Fruit fly (Drosophila melanogaster) whole organism, embryonic: Measurements from ENCODE around the gene blot.

Experiments used
- CG10543 ChIP-seq: fragments of 200-800 bp; sonication (Bioruptor generic); optimal IDR thresholded peaks from 3 replicates; lab custom pipeline; 2017; ENCODE audit warnings: missing biosample characterization, mild to moderate bottlenecking, missing genetic modification characterization, moderate library complexity
- CG30403 ChIP-seq: fragments of 200-800 bp; sonication (Bioruptor generic); optimal IDR thresholded peaks from 3 replicates; lab custom pipeline; 2016; ENCODE audit warnings: missing biosample characterization, missing genetic modification characterization
- CG4707 ChIP-seq: fragments of 200-800 bp; sonication (Bioruptor generic); optimal IDR thresholded peaks from 2 replicates; lab custom pipeline; 2018; ENCODE audit warnings: missing biosample characterization, mild to moderate bottlenecking, missing genetic modification characterization, moderate library complexity
- CG4854 ChIP-seq: fragments of 200-800 bp; sonication (Bioruptor generic); optimal IDR thresholded peaks from 2 replicates; lab custom pipeline; 2016; ENCODE audit warnings: missing biosample characterization, missing genetic modification characterization, inconsistent platforms
- NC2β ChIP-seq: fragments of 200-800 bp; sonication (Bioruptor generic); optimal IDR thresholded peaks from 2 replicates; lab custom pipeline; 2016; ENCODE audit warnings: missing biosample characterization, missing genetic modification characterization
- ap ChIP-seq: fragments of 200-800 bp; sonication (Bioruptor generic); IDR thresholded peaks from 2 replicates; pipeline ENCODE4 v1.3.6; 2022; ENCODE audit warnings: missing biosample characterization, missing genetic modification characterization
- dpn ChIP-seq, 2 experiments: fragments of 200-800 bp; sonication (Bioruptor generic); optimal IDR thresholded peaks; 3 replicates each; lab custom pipeline; 2016; ENCODE audit warnings: missing biosample characterization in 2 of 2, missing genetic modification characterization in 2 of 2
- ewg ChIP-seq: fragments of 200-800 bp; sonication (Bioruptor generic); optimal IDR thresholded peaks from 3 replicates; lab custom pipeline; 2017; ENCODE audit warnings: mild to moderate bottlenecking, missing biosample characterization, missing genetic modification reagents, missing genetic modification characterization
- gcm2 ChIP-seq: fragments of 200-800 bp; sonication (Bioruptor generic); optimal IDR thresholded peaks from 2 replicates; lab custom pipeline; 2016; ENCODE audit warnings: missing biosample characterization, missing genetic modification characterization
- pan ChIP-seq, 4 experiments: fragments of >200 bp in 3 of 4; fragments of 200-800 bp in 1 of 4; sonication (Bioruptor generic) in 1 of 4; optimal IDR thresholded peaks in 3 of 4; IDR thresholded peaks in 1 of 4; 2 replicates each; pipeline versions ENCODE4 v1.3.6 to Lab custom; 2017 to 2022; ENCODE audit warnings: missing biosample characterization in 2 of 4, missing genetic modification characterization in 2 of 4, mixed read lengths in 1 of 4
- pb ChIP-seq: fragments of 200-800 bp; sonication (Bioruptor generic); optimal IDR thresholded peaks from 3 replicates; lab custom pipeline; 2016; ENCODE audit warnings: missing biosample characterization, missing genetic modification characterization
- slou ChIP-seq: fragments of 200-800 bp; sonication (Bioruptor generic); optimal IDR thresholded peaks from 3 replicates; lab custom pipeline; 2016; ENCODE audit warnings: missing biosample characterization, missing genetic modification characterization
- twi ChIP-seq: fragments of 200-800 bp; optimal IDR thresholded peaks from 2 replicates; lab custom pipeline; 2019; ENCODE audit warnings: missing biosample characterization, mild to moderate bottlenecking, missing genetic modification characterization, moderate library complexity

dm6 chr3L:17428779-17429178 is 7.5 kb upstream of the blot start, which contains the start of gene Gorab:
- TF ChIP-seq CG4707 (GFP tag; lab: Kevin White, UChicago) = peak; percentile 44
- peak; percentile 83 to 93 for TF ChIP-seq dpn (GFP tag; optimal IDR thresholded peaks at IDR 0.05; lab: Kevin White, UChicago)
- TF ChIP-seq ewg (GFP tag; lab: Kevin White, UChicago) = peak; percentile 74
- peak; percentile 84 for TF ChIP-seq CG30403 (GFP tag; lab: Kevin White, UChicago)
- peak; percentile 61 for TF ChIP-seq CG10543
- TF ChIP-seq gcm2 (GFP tag; lab: Kevin White, UChicago) = peak; percentile 45
- TF ChIP-seq twi = peak; percentile 67
- TF ChIP-seq NC2β = peak; percentile 65
- peak; percentile 96 for TF ChIP-seq ap (GFP tag; lab: Robert Waterston, UW)
- no peak for TF ChIP-seq pb
- TF ChIP-seq CG4854 (GFP tag; lab: Kevin White, UChicago) = peak; percentile 79
- no peak for TF ChIP-seq pan (optimal IDR thresholded peaks at IDR 0.05; lab: Kevin White, UChicago)
- peak in 1 of 2 experiments; percentile 95 for TF ChIP-seq pan (GFP tag; optimal IDR thresholded peaks at IDR 0.05 in 1 of 2, IDR thresholded peaks at IDR 0.05 in 1 of 2)
- TF ChIP-seq slou = peak; percentile 79
